Fruit fly (Drosophila melanogaster): ENCODE measurements around the gene dsh.
A peak's percentile ranks its signal among the peaks of the same experiment; 100 is the strongest.

Gene dsh

DNA sequence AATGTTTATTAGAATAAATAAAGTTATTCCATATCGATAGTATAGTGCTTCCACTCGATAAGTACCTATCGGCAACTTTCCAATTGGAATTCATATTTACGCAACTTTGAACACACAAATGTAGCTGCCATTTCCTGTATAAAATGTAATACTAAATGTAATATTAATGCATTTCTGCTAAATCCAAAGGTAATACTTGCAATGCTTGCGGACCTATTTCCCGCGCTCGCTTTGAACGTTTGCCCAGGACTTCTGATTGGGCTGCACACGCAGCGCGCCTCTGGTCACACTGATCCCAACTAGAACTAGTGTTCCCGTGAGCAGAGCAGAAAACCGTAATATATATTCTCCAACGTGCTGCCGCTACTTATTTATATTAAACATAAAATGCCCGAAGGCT, 13.7 kb downstream of the dsh start, which contains the start of gene dlg1 (continued):
- TF ChIP-seq CG12659 (GFP tag; optimal IDR thresholded peaks at IDR 0.05) (peak; percentile 25), klu (GFP tag; IDR thresholded peaks at IDR 0.05) (no peak), fru (optimal IDR thresholded peaks at IDR 0.05) (no peak), CG9876 (GFP tag; optimal IDR thresholded peaks at IDR 0.05) (no peak), gsb (GFP tag; IDR thresholded peaks at IDR 0.05) (no peak), TFAM (GFP tag; optimal IDR thresholded peaks at IDR 0.05) (no peak), Gug (GFP tag; IDR thresholded peaks at IDR 0.05) (no peak), CG5245 (GFP tag; optimal IDR thresholded peaks at IDR 0.05) (no peak), CG30403 (GFP tag; optimal IDR thresholded peaks at IDR 0.05) (no peak), E2f1 (GFP tag; IDR thresholded peaks at IDR 0.05) (no peak), CG8089 (GFP tag; optimal IDR thresholded peaks at IDR 0.05) (no peak), Meics (GFP tag; optimal IDR thresholded peaks at IDR 0.05) (no peak), dmrt11E (tag; optimal IDR thresholded peaks at IDR 0.05) (no peak), shn (GFP tag; optimal IDR thresholded peaks at IDR 0.05) (no peak), NK7.1 (GFP tag; optimal IDR thresholded peaks at IDR 0.05) (no peak), CG16863 (GFP tag; optimal IDR thresholded peaks at IDR 0.05) (no peak), sens (GFP tag) (peak; percentile 55), HLH4C (GFP tag; IDR thresholded peaks at IDR 0.05; ENCODE audit: partially characterized antibody) (peak; percentile 75), Myb (GFP tag; optimal IDR thresholded peaks at IDR 0.05) (no peak), CG4404 (GFP tag; IDR thresholded peaks at IDR 0.05) (no peak), Lhr (GFP tag; optimal IDR thresholded peaks at IDR 0.05) (no peak), CG18599 (GFP tag; optimal IDR thresholded peaks at IDR 0.05) (no peak), sna (GFP tag; IDR thresholded peaks at IDR 0.05; ENCODE audit: partially characterized antibody) (peak; percentile 56), CG32767 (GFP tag; IDR thresholded peaks at IDR 0.05) (no peak), CG12155 (GFP tag; optimal IDR thresholded peaks at IDR 0.05) (no peak), CG12236 (GFP tag; optimal IDR thresholded peaks at IDR 0.05) (no peak), fd64A (GFP tag; optimal IDR thresholded peaks at IDR 0.05) (no peak), Nf-YB (GFP tag; optimal IDR thresholded peaks at IDR 0.05) (no peak), CG9215 (GFP tag; IDR thresholded peaks at IDR 0.05) (no peak), corto (GFP tag; optimal IDR thresholded peaks at IDR 0.05) (no peak), CG14965 (GFP tag; optimal IDR thresholded peaks at IDR 0.05; ENCODE audit: borderline replicate concordance) (no peak), tgo (GFP tag; IDR thresholded peaks at IDR 0.05) (no peak), CG7556 (GFP tag; optimal IDR thresholded peaks at IDR 0.05) (no peak), HmgD (GFP tag; optimal IDR thresholded peaks at IDR 0.05) (no peak), aop (GFP tag; IDR thresholded peaks at IDR 0.05) (no peak), CG9797 (GFP tag; optimal IDR thresholded peaks at IDR 0.05) (peak; percentile 55), CG7987 (GFP tag; optimal IDR thresholded peaks at IDR 0.05) (no peak), CG15011 (GFP tag; optimal IDR thresholded peaks at IDR 0.05) (no peak), CG31441 (GFP tag; IDR thresholded peaks at IDR 0.05) (no peak), Doc3 (GFP tag; IDR thresholded peaks at IDR 0.05; ENCODE audit: partially characterized antibody) (peak; percentile 49; the same call in 2 of the 3 replicates), CG34224 (GFP tag; IDR thresholded peaks at IDR 0.05; ENCODE audit: partially characterized antibody) (peak; percentile 73; the same call in 2 of the 3 replicates), dm (GFP tag; optimal IDR thresholded peaks at IDR 0.05) (no peak), sim (GFP tag; IDR thresholded peaks at IDR 0.05) (no peak), CG7745 (tag; optimal IDR thresholded peaks at IDR 0.05) (no peak), Opbp (GFP tag; IDR thresholded peaks at IDR 0.05; ENCODE audit: partially characterized antibody) (peak; percentile 54; the same call in 1 of the 3 replicates), Dfd (GFP tag; optimal IDR thresholded peaks at IDR 0.05) (no peak), CG7963 (GFP tag; IDR thresholded peaks at IDR 0.05; ENCODE audit: partially characterized antibody) (0 out of 3 replicates have a peak, but pooled peaks have one; percentile 6), dati (GFP tag; IDR thresholded peaks at IDR 0.05) (no peak), sr (GFP tag; IDR thresholded peaks at IDR 0.05) (no peak), ci (GFP tag; IDR thresholded peaks at IDR 0.05) (no peak), Sry-δ (GFP tag; optimal IDR thresholded peaks at IDR 0.05) (peak; percentile 35), Elba2 (GFP tag; optimal IDR thresholded peaks at IDR 0.05) (peak; percentile 63)

Measured in whole organism, embryonic.